Fruit fly (Drosophila melanogaster): Measurements from ENCODE around the gene Adar.

The Adar gene

DNA sequence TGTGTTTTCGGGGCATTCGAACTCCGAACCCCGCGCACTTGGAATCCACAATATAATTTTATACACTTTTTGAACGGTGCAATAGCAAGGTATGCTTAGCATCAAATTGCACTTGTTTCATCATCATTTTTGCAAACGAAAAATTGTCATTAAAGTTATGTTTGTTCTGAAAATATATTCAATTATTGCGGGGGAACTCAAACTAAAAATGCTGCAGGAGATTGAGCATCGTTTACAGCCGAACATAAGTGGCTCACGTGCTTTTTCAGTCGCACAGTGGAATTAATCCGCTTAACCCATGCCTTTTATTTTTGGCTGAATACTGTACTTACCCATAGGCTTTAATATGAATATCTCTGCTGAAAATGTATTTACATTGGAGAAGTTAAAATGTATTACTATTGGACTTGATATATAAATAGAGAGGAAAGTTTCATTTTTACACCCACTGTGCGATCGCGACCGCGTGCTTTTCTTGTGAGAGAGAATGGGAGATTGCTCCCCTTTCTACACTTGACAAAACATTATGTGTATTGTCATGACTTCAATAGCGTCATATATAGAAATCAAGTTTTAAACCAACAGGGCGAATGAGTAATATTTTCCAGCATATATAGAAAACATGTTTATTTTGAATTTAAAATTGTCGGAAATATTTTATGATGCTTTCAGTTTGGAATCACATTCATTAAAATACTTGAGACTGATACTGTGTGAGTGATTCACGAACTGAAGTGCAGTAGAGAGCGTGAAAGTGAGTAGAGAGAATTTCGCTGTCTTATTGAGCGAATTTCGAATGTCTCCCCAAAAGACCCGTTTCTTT is 57.1 kb downstream of the Adar start:
- TF ChIP-seq acj6 (GFP tag; optimal IDR thresholded peaks at IDR 0.05) = peak; percentile 98
- TF ChIP-seq Sox102F (GFP tag; optimal IDR thresholded peaks at IDR 0.05) = peak; percentile 98
- TF ChIP-seq Eip78C (GFP tag) = peak; percentile 99
- TF ChIP-seq pdm3 (GFP tag; optimal IDR thresholded peaks at IDR 0.05) = peak; percentile 99
- peak; percentile 97 for TF ChIP-seq CG34406 (GFP tag; optimal IDR thresholded peaks at IDR 0.05)
- peak; percentile 98 for TF ChIP-seq Lpt (GFP tag; optimal IDR thresholded peaks at IDR 0.05)
- peak; percentile 99 for TF ChIP-seq Eip75B (GFP tag; optimal IDR thresholded peaks at IDR 0.05)
- TF ChIP-seq CG16779 (tag; optimal IDR thresholded peaks at IDR 0.05) = peak; percentile 96
- peak; percentile 98 for TF ChIP-seq CG10669 (GFP tag; optimal IDR thresholded peaks at IDR 0.05)
- peak; percentile 98 for TF ChIP-seq Ets96B (tag; optimal IDR thresholded peaks at IDR 0.05)
- TF ChIP-seq dac (GFP tag; optimal IDR thresholded peaks at IDR 0.05) = peak; percentile 95
- TF ChIP-seq Smox (GFP tag; optimal IDR thresholded peaks at IDR 0.05) = peak; percentile 98
- peak; percentile 99 for TF ChIP-seq CG3919 (GFP tag; optimal IDR thresholded peaks at IDR 0.05)
- peak; percentile 97 to 98 for TF ChIP-seq salr (GFP tag; optimal IDR thresholded peaks at IDR 0.05)
- TF ChIP-seq vri (GFP tag; optimal IDR thresholded peaks at IDR 0.05) = peak; percentile 97
- TF ChIP-seq CG15336 (GFP tag; IDR thresholded peaks at IDR 0.05) = peak; percentile 99
- TF ChIP-seq Sox15 (GFP tag; optimal IDR thresholded peaks at IDR 0.05) = peak; percentile 93
- peak; percentile 97 for TF ChIP-seq CG8319 (GFP tag; optimal IDR thresholded peaks at IDR 0.05)
- peak; percentile 98 for TF ChIP-seq CG8632 (GFP tag; optimal IDR thresholded peaks at IDR 0.05)
- peak; percentile 97 for TF ChIP-seq Gug (GFP tag; IDR thresholded peaks at IDR 0.05)
- TF ChIP-seq CG32006 (GFP tag; optimal IDR thresholded peaks at IDR 0.05) = peak; percentile 98
- TF ChIP-seq Met (GFP tag; optimal IDR thresholded peaks at IDR 0.05) = peak; percentile 99
- TF ChIP-seq lz (GFP tag; optimal IDR thresholded peaks at IDR 0.05) = peak; percentile 99
- TF ChIP-seq CG1621 (tag; optimal IDR thresholded peaks at IDR 0.05) = peak; percentile 98
- TF ChIP-seq fd59A (GFP tag; optimal IDR thresholded peaks at IDR 0.05) = peak; percentile 92
- peak; percentile 99 for TF ChIP-seq Hr4 (GFP tag; optimal IDR thresholded peaks at IDR 0.05)
- TF ChIP-seq eg (GFP tag; IDR thresholded peaks at IDR 0.05) = peak; percentile 99
- peak; percentile 97 for TF ChIP-seq CG3032 (tag; optimal IDR thresholded peaks at IDR 0.05)
- peak; percentile 98 for TF ChIP-seq CG31627 (GFP tag; optimal IDR thresholded peaks at IDR 0.05)
- TF ChIP-seq fd85E (GFP tag; optimal IDR thresholded peaks at IDR 0.05) = peak; percentile 93
- TF ChIP-seq fkh (GFP tag; optimal IDR thresholded peaks at IDR 0.05) = peak; percentile 88
- peak; percentile 99 for TF ChIP-seq net (GFP tag; optimal IDR thresholded peaks at IDR 0.05)
- peak; percentile 95 for TF ChIP-seq CG9139 (GFP tag; optimal IDR thresholded peaks at IDR 0.05)
- TF ChIP-seq CG11902 (GFP tag; optimal IDR thresholded peaks at IDR 0.05) = peak; percentile 94
- peak; percentile 98 for TF ChIP-seq CG7368 (GFP tag; optimal IDR thresholded peaks at IDR 0.05)
- TF ChIP-seq cyc (GFP tag; optimal IDR thresholded peaks at IDR 0.05) = peak; percentile 98
- TF ChIP-seq CG6808 (GFP tag; optimal IDR thresholded peaks at IDR 0.05) = peak; percentile 94
- TF ChIP-seq Blimp-1 (GFP tag; optimal IDR thresholded peaks at IDR 0.05) = peak; percentile 90
- TF ChIP-seq ss (GFP tag; optimal IDR thresholded peaks at IDR 0.05) = peak; percentile 93 to 97
- peak; percentile 97 for TF ChIP-seq CG6792 (GFP tag; optimal IDR thresholded peaks at IDR 0.05)
- peak; percentile 98 for TF ChIP-seq achi (GFP tag; optimal IDR thresholded peaks at IDR 0.05)
- peak; percentile 99 for TF ChIP-seq svp (GFP tag)
- TF ChIP-seq CG6163 (GFP tag; IDR thresholded peaks at IDR 0.05) = peak; percentile 99
- peak; percentile 96 for TF ChIP-seq Eip93F (GFP tag; optimal IDR thresholded peaks at IDR 0.05)
- TF ChIP-seq CG4318 (GFP tag; optimal IDR thresholded peaks at IDR 0.05) = peak; percentile 96
- peak; percentile 98 for TF ChIP-seq OdsH (GFP tag; optimal IDR thresholded peaks at IDR 0.05)
- peak; percentile 98 for TF ChIP-seq CG8119 (GFP tag; IDR thresholded peaks at IDR 0.05)
- peak; percentile 99 for TF ChIP-seq esn (GFP tag; optimal IDR thresholded peaks at IDR 0.05)
- peak; percentile 96 for TF ChIP-seq dsx (GFP tag; optimal IDR thresholded peaks at IDR 0.05; ENCODE audit: poor library complexity, severe bottlenecking)
- TF ChIP-seq CG11762 (GFP tag; optimal IDR thresholded peaks at IDR 0.05; ENCODE audit: insufficient read depth) = peak; percentile 98
